Worm (Caenorhabditis elegans) whole organism, early embryonic: ENCODE results near the gene Y97E10AL.1.

Source experiments
- F13C5.2 ChIP-seq: sonication (generic microtip); optimal IDR thresholded peaks from 2 replicates; lab custom pipeline; 2017; ENCODE audit warnings: mild to moderate bottlenecking, missing genetic modification characterization, inconsistent platforms, missing compliant biosample characterization
- ama-1 ChIP-seq: fragments of 150-350 bp; optimal IDR thresholded peaks from 2 replicates; lab custom pipeline; 2014
- ceh-13 ChIP-seq: fragments of 200-800 bp; sonication (Bioruptor generic); optimal IDR thresholded peaks from 2 replicates; lab custom pipeline; 2018; ENCODE audit warnings: mild to moderate bottlenecking, missing genetic modification characterization, missing compliant biosample characterization
- flt-1 ChIP-seq: fragments of 200-800 bp; sonication (Bioruptor generic); IDR thresholded peaks from 2 replicates; pipeline ENCODE4 v1.3.6; 2022; ENCODE audit warnings: missing genetic modification characterization, missing compliant biosample characterization

- TF ChIP-seq ceh-13 (GFP tag; lab: Kevin White, UChicago) (no peak), ama-1 (lab: Kevin White, UChicago) (no peak), flt-1 (no peak), F13C5.2 (tag; lab: Kevin White, UChicago) (no peak)
Measured at ce11 chrV:7943568-7943967, 42.4 kb upstream of the Y97E10AL.1 start, which contains the start of gene Y97E10B.1.
